Worm (Caenorhabditis elegans) whole organism, L1 larva: ENCODE data around the gene irld-49.

Experiments used
- C34B4.2 ChIP-seq: sonication (generic microtip); optimal IDR thresholded peaks from 2 replicates; lab custom pipeline; 2017; ENCODE audit warnings: mild to moderate bottlenecking, missing genetic modification characterization, missing compliant biosample characterization
- Y116A8C.19 ChIP-seq: sonication (generic microtip); optimal IDR thresholded peaks from 2 replicates; lab custom pipeline; 2016; ENCODE audit warnings: missing compliant biosample characterization, missing genetic modification characterization, borderline replicate concordance
- blmp-1 ChIP-seq: fragments of 150-350 bp; optimal IDR thresholded peaks from 2 replicates; lab custom pipeline; 2014; ENCODE audit warnings: missing biosample characterization, missing genetic modification characterization
- ceh-82 ChIP-seq, 3 experiments: fragments of 150-350 bp in 1 of 3; sonication (generic microtip) in 2 of 3; optimal IDR thresholded peaks; 2 replicates each; lab custom pipeline; 2014 to 2017; ENCODE audit warnings: missing biosample characterization in 3 of 3, missing genetic modification characterization in 3 of 3
- ceh-88 ChIP-seq: fragments of 200-800 bp; sonication (Bioruptor generic); IDR thresholded peaks from 2 replicates; pipeline ENCODE4 v1.3.6; 2022; ENCODE audit warnings: missing genetic modification characterization, missing compliant biosample characterization
- ceh-90 ChIP-seq: sonication (generic microtip); optimal IDR thresholded peaks from 2 replicates; lab custom pipeline; 2016; ENCODE audit warnings: missing genetic modification characterization, missing compliant biosample characterization
- dpl-1 ChIP-seq, 3 experiments: fragments of 150-350 bp in 2 of 3; sonication (generic microtip) in 1 of 3; optimal IDR thresholded peaks; 2 replicates each; lab custom pipeline; 2014 to 2017; ENCODE audit warnings: missing biosample characterization in 3 of 3, missing genetic modification characterization in 3 of 3, missing genetic modification reagents in 3 of 3
- efl-1 ChIP-seq, 4 experiments: fragments of 150-350 bp; optimal IDR thresholded peaks in 3 of 4; peaks in 1 of 4; 1 replicate in 1 of 4; 2 replicates in 3 of 4; lab custom pipeline; 2014; ENCODE audit warnings: missing biosample characterization in 2 of 4, missing genetic modification characterization in 2 of 4, missing genetic modification reagents in 2 of 4
- egl-13 ChIP-seq: sonication (generic microtip); optimal IDR thresholded peaks from 2 replicates; lab custom pipeline; 2016; ENCODE audit warnings: missing genotype, missing genetic modification reagents, missing genetic modification characterization, missing compliant biosample characterization
- egl-27 ChIP-seq, 2 experiments: fragments of 150-350 bp in 1 of 2; sonication (generic microtip); optimal IDR thresholded peaks; 3 replicates each; lab custom pipeline; 2017 to 2018; ENCODE audit warnings: missing biosample characterization in 2 of 2, missing genetic modification characterization in 2 of 2, missing genetic modification reagents in 2 of 2
- elt-2 ChIP-seq: sonication (generic microtip); optimal IDR thresholded peaks from 2 replicates; lab custom pipeline; 2016; ENCODE audit warnings: missing genetic modification characterization, mild to moderate bottlenecking, inconsistent platforms, missing compliant biosample characterization, missing genetic modification reagents
- elt-3 ChIP-seq, 6 experiments: fragments of 150-350 bp in 1 of 6; sonication (generic microtip); optimal IDR thresholded peaks; 2 replicates each; lab custom pipeline; 2017 to 2018; ENCODE audit warnings: missing biosample characterization in 6 of 6, missing genetic modification characterization in 6 of 6, inconsistent platforms in 1 of 6
- fkh-8 ChIP-seq: sonication (generic microtip); optimal IDR thresholded peaks from 2 replicates; lab custom pipeline; 2016; ENCODE audit warnings: mild to moderate bottlenecking, missing genetic modification characterization, missing compliant biosample characterization
- fos-1 ChIP-seq: fragments of 150-350 bp; optimal IDR thresholded peaks from 2 replicates; lab custom pipeline; 2014; ENCODE audit warnings: missing biosample characterization, missing genetic modification characterization
- grh-1 ChIP-seq: fragments of 200-800 bp; sonication (Bioruptor generic); IDR thresholded peaks from 2 replicates; pipeline ENCODE4 v1.3.6; 2022; ENCODE audit warnings: missing genetic modification reagents, missing genetic modification characterization, missing compliant biosample characterization
- hlh-4 ChIP-seq: sonication (generic microtip); optimal IDR thresholded peaks from 2 replicates; lab custom pipeline; 2016; ENCODE audit warnings: mild to moderate bottlenecking, missing genetic modification characterization, missing compliant biosample characterization
- hpl-2 ChIP-seq: fragments of 150-350 bp; optimal IDR thresholded peaks from 2 replicates; lab custom pipeline; 2014; ENCODE audit warnings: missing biosample characterization, missing genetic modification reagents, missing genetic modification characterization
- lin-14 ChIP-seq: fragments of 200-800 bp; sonication (Bioruptor generic); optimal IDR thresholded peaks from 2 replicates; lab custom pipeline; 2018; ENCODE audit warnings: mild to moderate bottlenecking, missing genetic modification characterization, moderate library complexity, missing compliant biosample characterization
- lin-35 ChIP-seq, 2 experiments: fragments of 150-350 bp; optimal IDR thresholded peaks; 2 replicates each; lab custom pipeline; 2014; ENCODE audit warnings: missing biosample characterization in 2 of 2, missing genetic modification characterization in 2 of 2, missing genetic modification reagents in 2 of 2
- lin-39 ChIP-seq: fragments of 150-350 bp; optimal IDR thresholded peaks from 2 replicates; lab custom pipeline; 2014; ENCODE audit warnings: missing biosample characterization, missing genetic modification reagents, missing genetic modification characterization
- lir-3 ChIP-seq: sonication (generic microtip); optimal IDR thresholded peaks from 2 replicates; lab custom pipeline; 2016; ENCODE audit warnings: mild to moderate bottlenecking, missing genetic modification characterization, moderate library complexity, missing compliant biosample characterization; ENCODE audit not compliant: poor library complexity
- lsy-2 ChIP-seq, 2 experiments: fragments of 150-350 bp; optimal IDR thresholded peaks; 2 replicates each; lab custom pipeline; 2014; ENCODE audit warnings: missing biosample characterization in 2 of 2, missing genetic modification characterization in 2 of 2
- mab-9 ChIP-seq: fragments of 200-800 bp; sonication (Bioruptor generic); IDR thresholded peaks from 2 replicates; pipeline ENCODE4 v1.3.6; 2022; ENCODE audit warnings: missing genetic modification reagents, missing genetic modification characterization, missing compliant biosample characterization
- mdl-1 ChIP-seq, 2 experiments: fragments of 150-350 bp; optimal IDR thresholded peaks; 2 replicates each; lab custom pipeline; 2014 to 2017; ENCODE audit warnings: missing biosample characterization in 2 of 2, missing genetic modification characterization in 2 of 2, inconsistent platforms in 1 of 2
- mep-1 ChIP-seq: fragments of 150-350 bp; optimal IDR thresholded peaks from 2 replicates; lab custom pipeline; 2014; ENCODE audit warnings: missing biosample characterization, missing genetic modification characterization
- nhr-11 ChIP-seq: fragments of 150-350 bp; optimal IDR thresholded peaks from 2 replicates; lab custom pipeline; 2014; ENCODE audit warnings: missing biosample characterization, missing genetic modification characterization
- nhr-20 ChIP-seq: sonication (generic microtip); optimal IDR thresholded peaks from 2 replicates; lab custom pipeline; 2016; ENCODE audit warnings: mild to moderate bottlenecking, missing genetic modification characterization, missing compliant biosample characterization
- nhr-237 ChIP-seq: fragments of 150-350 bp; optimal IDR thresholded peaks from 2 replicates; lab custom pipeline; 2014; ENCODE audit warnings: missing biosample characterization, missing genetic modification characterization
- nhr-28 ChIP-seq: fragments of 150-350 bp; optimal IDR thresholded peaks from 2 replicates; lab custom pipeline; 2014; ENCODE audit warnings: missing biosample characterization, missing genetic modification characterization
- nhr-47 ChIP-seq: sonication (generic microtip); optimal IDR thresholded peaks from 2 replicates; lab custom pipeline; 2016; ENCODE audit warnings: mild to moderate bottlenecking, missing genetic modification characterization, moderate library complexity, missing compliant biosample characterization
- nhr-77 ChIP-seq: fragments of 150-350 bp; optimal IDR thresholded peaks from 2 replicates; lab custom pipeline; 2014; ENCODE audit warnings: missing biosample characterization, missing genetic modification characterization
- nhr-85 ChIP-seq: sonication (generic microtip); peaks from one replicate; lab custom pipeline; 2016; ENCODE audit warnings: missing genetic modification characterization, inconsistent platforms, missing compliant biosample characterization
- nhr-90 ChIP-seq: sonication (generic microtip); optimal IDR thresholded peaks from 2 replicates; lab custom pipeline; 2016; ENCODE audit warnings: mild to moderate bottlenecking, missing genetic modification characterization, missing compliant biosample characterization; ENCODE audit not compliant: poor library complexity
- pag-3 ChIP-seq: sonication (generic microtip); optimal IDR thresholded peaks from 2 replicates; lab custom pipeline; 2017; ENCODE audit warnings: missing genetic modification characterization, mild to moderate bottlenecking, missing compliant biosample characterization, antibody characterized with exemption, borderline replicate concordance; ENCODE audit not compliant: insufficient read depth
- pax-3 ChIP-seq: fragments of 200-800 bp; sonication (Bioruptor generic); optimal IDR thresholded peaks from 2 replicates; lab custom pipeline; 2018; ENCODE audit warnings: mild to moderate bottlenecking, missing genetic modification characterization, moderate library complexity, missing compliant biosample characterization
- pqm-1 ChIP-seq: sonication (generic microtip); optimal IDR thresholded peaks from 3 replicates; lab custom pipeline; 2017; ENCODE audit warnings: missing biosample characterization, missing genetic modification characterization
- rnt-1 ChIP-seq: sonication (generic microtip); optimal IDR thresholded peaks from 2 replicates; lab custom pipeline; 2016; ENCODE audit warnings: mild to moderate bottlenecking, missing genetic modification characterization, moderate library complexity, missing compliant biosample characterization
- skn-1 ChIP-seq: fragments of 150-350 bp; optimal IDR thresholded peaks from 2 replicates; lab custom pipeline; 2014; ENCODE audit warnings: missing biosample characterization, missing genetic modification characterization
- snpc-4 ChIP-seq: fragments of 150-350 bp; optimal IDR thresholded peaks from 2 replicates; lab custom pipeline; 2014; ENCODE audit warnings: missing biosample characterization, missing genetic modification characterization
- snu-23 ChIP-seq: sonication (generic microtip); optimal IDR thresholded peaks from 2 replicates; lab custom pipeline; 2016; ENCODE audit warnings: missing genetic modification characterization, missing compliant biosample characterization
- sox-4 ChIP-seq: sonication (generic microtip); optimal IDR thresholded peaks from 2 replicates; lab custom pipeline; 2016; ENCODE audit warnings: missing genetic modification characterization, missing compliant biosample characterization
- sptf-1 ChIP-seq: fragments of 150-350 bp; optimal IDR thresholded peaks from 2 replicates; lab custom pipeline; 2014; ENCODE audit warnings: missing biosample characterization, missing genetic modification characterization
- swsn-7 ChIP-seq: sonication (generic microtip); optimal IDR thresholded peaks from 2 replicates; lab custom pipeline; 2016; ENCODE audit warnings: missing genetic modification characterization, missing compliant biosample characterization
- tlp-1 ChIP-seq: fragments of 150-350 bp; optimal IDR thresholded peaks from 2 replicates; lab custom pipeline; 2014; ENCODE audit warnings: missing biosample characterization, missing genetic modification characterization
- unc-130 ChIP-seq: fragments of 150-350 bp; optimal IDR thresholded peaks from 2 replicates; lab custom pipeline; 2017; ENCODE audit warnings: missing biosample characterization, missing genetic modification characterization, inconsistent platforms
- xbp-1 ChIP-seq: sonication (generic microtip); optimal IDR thresholded peaks from 2 replicates; lab custom pipeline; 2016; ENCODE audit warnings: missing genetic modification characterization, missing compliant biosample characterization
- zag-1 ChIP-seq: fragments of 150-350 bp; optimal IDR thresholded peaks from 2 replicates; lab custom pipeline; 2014; ENCODE audit warnings: missing biosample characterization, missing genetic modification characterization

Gene irld-49

DNA sequence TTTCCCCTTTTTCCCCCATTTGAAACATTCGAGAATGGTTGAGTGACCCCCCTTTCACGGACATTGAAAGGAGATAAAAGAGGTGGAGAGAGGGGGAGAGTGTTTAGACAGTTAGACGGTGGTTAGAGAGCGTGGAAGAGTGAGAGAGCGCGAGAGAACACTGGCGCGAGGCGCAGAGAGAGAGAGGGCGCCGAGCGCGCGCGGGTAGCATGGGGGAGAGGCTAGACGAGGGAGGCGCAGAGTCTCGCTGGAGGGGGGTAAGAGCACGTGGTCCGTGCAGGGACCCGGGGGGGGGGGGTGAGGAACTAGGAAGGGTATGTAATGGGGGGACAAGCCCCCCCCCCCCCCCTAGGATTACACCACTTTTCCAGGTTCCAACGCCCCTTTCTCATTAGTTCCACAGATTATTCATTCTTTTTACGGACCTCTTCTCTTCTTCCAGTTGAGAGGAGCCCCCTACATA lies 30.0 kb downstream of the irld-49 start (continued):
- TF ChIP-seq unc-130 (peak; percentile 71), nhr-237 (tag; lab: Kevin White, UChicago) (peak; percentile 89), nhr-90 (peak; percentile 96), sox-4 (peak; percentile 80), pag-3 (no peak), sptf-1 (no peak), egl-13 (tag; lab: Kevin White, UChicago) (peak; percentile 95), fos-1 (tag; lab: Kevin White, UChicago) (peak; percentile 90), Y116A8C.19 (no peak), snpc-4 (tag; lab: Kevin White, UChicago) (peak; percentile 84), lir-3 (tag; lab: Kevin White, UChicago) (peak; percentile 79), elt-2 (tag; lab: Kevin White, UChicago) (peak; percentile 93), lin-35 (GFP tag; optimal IDR thresholded peaks at IDR 0.05; lab: Kevin White, UChicago) (peak; percentile 69 to 91), ceh-90 (tag; lab: Kevin White, UChicago) (no peak), skn-1 (tag; lab: Kevin White, UChicago) (peak; percentile 93), hlh-4 (tag; lab: Kevin White, UChicago) (no peak), egl-27 (tag; optimal IDR thresholded peaks at IDR 0.05; lab: Kevin White, UChicago) (peak; percentile 89), lin-39 (tag; lab: Kevin White, UChicago) (peak; percentile 89), nhr-28 (tag; lab: Kevin White, UChicago) (no peak), nhr-85 (tag; lab: Kevin White, UChicago) (peak; percentile 100), zag-1 (tag; lab: Kevin White, UChicago) (peak; percentile 28), ceh-88 (peak; percentile 96), fkh-8 (tag; lab: Kevin White, UChicago) (peak; percentile 97), xbp-1 (tag; lab: Kevin White, UChicago) (peak; percentile 87), nhr-11 (tag; lab: Kevin White, UChicago) (peak; percentile 90), nhr-47 (peak; percentile 98), ceh-82 (tag; optimal IDR thresholded peaks at IDR 0.05; lab: Kevin White, UChicago) (peak; percentile 75 to 96 (median 94)), rnt-1 (tag; lab: Kevin White, UChicago) (peak; percentile 93), hpl-2 (peak; percentile 88), mab-9 (GFP tag; lab: Robert Waterston, UW) (peak; percentile 99), efl-1 (optimal IDR thresholded peaks at IDR 0.05; lab: Kevin White, UChicago) (peak; percentile 91 to 98), efl-1 (GFP tag; optimal IDR thresholded peaks at IDR 0.05 in 1 of 2; lab: Kevin White, UChicago) (peak; percentile 68 to 97)

DNA sequence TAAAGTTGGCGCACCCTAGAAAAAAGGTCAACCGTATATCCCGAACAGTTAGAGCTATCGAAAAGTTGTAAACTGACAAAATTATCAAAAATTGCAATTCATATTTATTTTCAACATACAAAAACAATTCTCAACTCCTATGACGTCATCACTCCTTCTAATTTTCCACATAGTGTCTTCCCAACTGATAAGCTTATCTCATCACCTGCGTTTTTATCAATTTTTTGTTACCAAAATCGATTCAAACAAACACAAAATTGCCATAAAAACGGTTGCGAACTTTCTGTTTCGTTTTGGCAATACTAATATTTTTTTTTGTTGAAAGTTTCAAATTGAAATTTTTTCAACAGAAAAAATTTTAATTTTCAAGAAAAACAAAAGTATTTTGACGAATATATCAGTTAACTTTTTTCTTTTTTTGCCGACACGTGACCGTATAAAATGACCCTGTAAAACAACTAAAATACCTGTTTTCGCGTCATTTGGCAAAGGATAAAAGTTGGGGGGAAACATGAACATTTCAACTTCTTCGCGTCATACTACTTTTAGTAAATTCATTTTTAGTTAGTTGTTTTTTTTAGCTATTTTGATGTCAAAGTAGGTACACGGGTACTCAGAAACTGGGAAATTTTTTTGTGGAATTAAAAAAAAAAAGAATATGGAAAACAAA lies 31.7 kb downstream of the irld-49 start:
- TF ChIP-seq lin-35 (GFP tag; optimal IDR thresholded peaks at IDR 0.05; lab: Kevin White, UChicago) (peak in 1 of 2 experiments; percentile 38), nhr-77 (tag; lab: Kevin White, UChicago) (no peak), lin-14 (peak; percentile 48), snu-23 (GFP tag; lab: Kevin White, UChicago) (peak; percentile 43), blmp-1 (tag; lab: Kevin White, UChicago) (peak; percentile 49), dpl-1 (GFP tag; optimal IDR thresholded peaks at IDR 0.05; lab: Kevin White, UChicago) (no peak), elt-2 (tag; lab: Kevin White, UChicago) (peak; percentile 91), nhr-20 (tag; lab: Kevin White, UChicago) (peak; percentile 14), pqm-1 (tag; lab: Kevin White, UChicago) (peak; percentile 14), swsn-7 (no peak), efl-1 (optimal IDR thresholded peaks at IDR 0.05; lab: Kevin White, UChicago) (peak in 1 of 2 experiments; percentile 8), efl-1 (GFP tag; optimal IDR thresholded peaks at IDR 0.05 in 1 of 2; lab: Kevin White, UChicago) (peak in 1 of 2 experiments; percentile 1), grh-1 (GFP tag; lab: Robert Waterston, UW) (peak; percentile 83), mdl-1 (tag; optimal IDR thresholded peaks at IDR 0.05; lab: Kevin White, UChicago) (peak in 1 of 2 experiments; percentile 23), lsy-2 (tag; optimal IDR thresholded peaks at IDR 0.05; lab: Kevin White, UChicago) (peak in 1 of 2 experiments; percentile 16), mep-1 (tag; lab: Kevin White, UChicago) (peak; percentile 14), skn-1 (tag; lab: Kevin White, UChicago) (peak; percentile 30), tlp-1 (tag; lab: Kevin White, UChicago) (peak; percentile 51), elt-3 (tag; optimal IDR thresholded peaks at IDR 0.05; lab: Kevin White, UChicago) (peak in 2 of 6 experiments; percentile 25 to 42), nhr-85 (tag; lab: Kevin White, UChicago) (peak; percentile 87), C34B4.2 (no peak), pax-3 (tag; lab: Kevin White, UChicago) (no peak)
